Fruit fly (Drosophila melanogaster): ENCODE data around the gene CG9853.

CG9853 gene

DNA sequence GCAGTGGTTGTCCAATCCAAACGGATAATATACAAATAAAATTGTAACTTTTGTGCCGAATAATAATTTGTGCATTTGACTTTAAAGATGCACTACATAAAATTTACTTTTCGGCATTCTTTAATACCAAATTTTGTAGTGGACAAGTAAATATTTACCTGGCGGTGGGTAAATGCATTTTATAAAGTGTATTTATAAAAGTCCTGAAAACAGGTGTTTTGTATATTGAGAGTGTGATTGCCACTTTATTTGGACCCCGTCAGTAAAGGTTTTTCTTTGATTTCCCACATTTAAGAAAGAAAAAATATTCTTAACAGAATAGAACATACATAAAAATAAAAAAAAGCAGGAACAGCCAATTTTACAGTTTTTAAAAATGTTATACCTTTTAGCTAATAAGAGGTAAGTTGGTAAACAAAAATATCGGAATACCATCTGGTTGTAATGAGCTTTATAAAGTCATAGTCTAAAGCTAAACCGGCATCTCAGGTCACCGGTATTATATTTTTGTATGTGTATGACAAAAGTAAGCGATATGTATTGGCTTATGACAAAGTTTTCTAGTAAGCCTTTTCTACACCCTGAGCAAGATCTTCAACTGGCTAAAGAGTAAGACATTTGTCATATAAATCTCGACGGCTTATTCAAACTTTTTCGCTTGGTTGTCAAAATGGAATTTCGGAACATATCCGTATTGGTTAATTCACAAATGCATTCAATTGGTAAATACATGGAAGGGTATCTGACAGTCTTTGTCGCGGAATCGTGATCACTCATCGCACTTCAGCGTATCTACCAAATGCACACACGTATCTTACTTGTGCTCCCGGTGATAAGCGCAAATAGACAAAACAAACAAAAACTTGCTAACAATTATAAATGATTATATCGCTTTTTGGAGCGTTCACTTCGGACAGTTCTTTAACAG is 6.9 kb downstream of the CG9853 start:
- peak; percentile 89 for TF ChIP-seq rn (GFP tag; IDR thresholded peaks at IDR 0.05)
- TF ChIP-seq EcR (GFP tag; optimal IDR thresholded peaks at IDR 0.05) = peak; percentile 6
- peak; percentile 97 for TF ChIP-seq Pif1B (GFP tag; optimal IDR thresholded peaks at IDR 0.05)
- TF ChIP-seq CG17806 (tag; optimal IDR thresholded peaks at IDR 0.05) = peak; percentile 88
- peak; percentile 84 for TF ChIP-seq CG15710 (tag; optimal IDR thresholded peaks at IDR 0.05)
- peak; percentile 70 for TF ChIP-seq D1 (tag; optimal IDR thresholded peaks at IDR 0.05)
- peak; percentile 94 for TF ChIP-seq CG12605 (GFP tag; IDR thresholded peaks at IDR 0.05)
- TF ChIP-seq CG34367 (tag; optimal IDR thresholded peaks at IDR 0.05) = peak; percentile 85
- peak; percentile 94 for TF ChIP-seq Pif1A (GFP tag; optimal IDR thresholded peaks at IDR 0.05)
- peak; percentile 82 for TF ChIP-seq gl (tag; optimal IDR thresholded peaks at IDR 0.05)
- peak; percentile 97 for TF ChIP-seq Ets98B (GFP tag; IDR thresholded peaks at IDR 0.05)
- TF ChIP-seq CG14655 (GFP tag; optimal IDR thresholded peaks at IDR 0.05) = peak; percentile 94
- TF ChIP-seq CG8301 (tag; optimal IDR thresholded peaks at IDR 0.05) = peak; percentile 97
- TF ChIP-seq CG9948 (tag; optimal IDR thresholded peaks at IDR 0.05) = peak; percentile 91
- TF ChIP-seq CG4496 (GFP tag; IDR thresholded peaks at IDR 0.05) = peak; percentile 97
- TF ChIP-seq CG13204 (GFP tag; optimal IDR thresholded peaks at IDR 0.05) = no peak
- peak; percentile 97; the same call in 2 of the 3 replicates for TF ChIP-seq fd96Ca (GFP tag; IDR thresholded peaks at IDR 0.05)
- TF ChIP-seq Snoo (tag; optimal IDR thresholded peaks at IDR 0.05) = peak; percentile 88
- peak; percentile 95 for TF ChIP-seq CG32121 (GFP tag; IDR thresholded peaks at IDR 0.05)
- TF ChIP-seq CG8159 (tag; optimal IDR thresholded peaks at IDR 0.05) = peak; percentile 87
- peak; percentile 84 for TF ChIP-seq CG10348 (GFP tag; IDR thresholded peaks at IDR 0.05)

DNA sequence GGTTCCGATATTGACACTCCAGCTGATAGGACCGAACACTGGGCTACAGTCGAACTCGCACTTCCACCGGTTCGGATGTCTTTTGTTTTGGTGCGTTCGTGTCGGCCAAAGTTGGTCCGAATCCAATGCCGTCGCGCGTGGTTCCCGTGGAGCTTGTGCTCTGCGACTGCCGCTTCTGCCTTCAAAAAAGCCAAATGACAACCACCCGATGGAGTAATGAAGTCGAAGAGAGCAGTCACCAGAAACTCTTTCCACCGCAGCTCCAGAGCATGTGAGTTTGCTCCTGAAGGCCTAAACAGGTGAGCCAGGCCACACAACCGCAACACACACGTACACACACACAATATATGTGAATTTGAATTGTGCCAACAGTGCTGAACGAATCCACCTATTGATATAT is 7.7 kb downstream of the CG9853 start, which contains the start of gene CG34112:
Gene CG34112 (minus strand): TSS at position 143 of the 400 bp plus-strand sequence.
- TF ChIP-seq CG4496 (GFP tag; IDR thresholded peaks at IDR 0.05) = 0 out of 3 replicates have a peak, but pooled peaks have one; percentile 37
- TF ChIP-seq CG8159 (tag; optimal IDR thresholded peaks at IDR 0.05) = no peak
- TF ChIP-seq CG32121 (GFP tag; IDR thresholded peaks at IDR 0.05) = no peak
- no peak for TF ChIP-seq Snoo (tag; optimal IDR thresholded peaks at IDR 0.05)
- TF ChIP-seq CG13204 (GFP tag; optimal IDR thresholded peaks at IDR 0.05) = no peak
- no peak for TF ChIP-seq gl (tag; optimal IDR thresholded peaks at IDR 0.05)
- TF ChIP-seq CG12605 (GFP tag; IDR thresholded peaks at IDR 0.05) = 0 out of 2 replicates have a peak, but pooled peaks have one; percentile 16
- TF ChIP-seq rn (GFP tag; IDR thresholded peaks at IDR 0.05) = no peak
- TF ChIP-seq CG10348 (GFP tag; IDR thresholded peaks at IDR 0.05) = no peak
- 0 out of 2 replicates have a peak, but pooled peaks have one; percentile 23 for TF ChIP-seq Ets98B (GFP tag; IDR thresholded peaks at IDR 0.05)

DNA sequence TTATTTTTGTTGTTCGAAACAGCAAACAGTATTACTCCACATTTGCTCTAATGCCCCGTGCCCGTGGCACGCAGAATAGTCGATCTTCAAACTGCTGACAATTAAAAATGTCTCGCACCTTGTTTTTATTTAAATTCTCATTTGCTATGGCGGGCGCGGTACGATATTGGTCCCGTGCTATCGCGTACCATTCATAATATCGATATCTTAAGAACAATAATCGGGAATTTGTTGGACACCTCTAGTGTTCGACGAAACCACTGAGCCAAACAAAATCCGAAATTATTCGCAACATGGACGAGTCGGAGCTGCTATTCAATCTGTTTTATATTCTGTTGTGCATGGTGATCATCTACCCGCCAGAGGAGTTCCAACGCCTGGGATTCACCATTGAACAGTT is 11.7 kb downstream of the CG9853 start, which contains the start of gene CG14646:
Gene CG14646 (plus strand): TSS at position 234 of the 400 bp plus-strand sequence.
- TF ChIP-seq CG4496 (GFP tag; IDR thresholded peaks at IDR 0.05) (peak; percentile 12; the same call in 1 of the 3 replicates), fd96Ca (GFP tag; IDR thresholded peaks at IDR 0.05) (no peak)

DNA sequence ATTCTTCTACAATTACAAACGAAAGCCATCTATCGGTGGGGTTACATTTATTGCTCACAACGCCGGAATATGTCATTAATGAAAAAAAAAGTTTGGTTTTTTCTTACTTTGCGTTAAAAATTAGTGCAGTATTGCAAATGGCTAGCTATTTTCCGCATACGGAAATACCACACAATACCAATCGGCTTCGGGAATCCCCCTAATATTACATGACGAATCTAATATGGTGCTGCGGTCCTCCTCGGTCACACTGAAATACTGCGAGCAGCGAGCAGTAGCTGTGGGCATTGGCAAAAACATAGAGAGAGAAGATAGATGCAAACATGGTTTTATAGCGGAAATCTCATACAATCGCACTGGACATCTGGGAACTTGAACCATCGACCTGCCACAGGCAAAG is 14.3 kb downstream of the CG9853 start, which contains the start of gene tub:
Gene tub (plus strand): TSS at position 253 of the 400 bp plus-strand sequence.
- TF ChIP-seq Snoo (tag; optimal IDR thresholded peaks at IDR 0.05) (peak; percentile 24), CG34367 (tag; optimal IDR thresholded peaks at IDR 0.05) (peak; percentile 1), CG8159 (tag; optimal IDR thresholded peaks at IDR 0.05) (no peak), CG4496 (GFP tag; IDR thresholded peaks at IDR 0.05) (peak; percentile 29; the same call in 1 of the 3 replicates), CG15710 (tag; optimal IDR thresholded peaks at IDR 0.05) (peak; percentile 16), CG32121 (GFP tag; IDR thresholded peaks at IDR 0.05) (peak; percentile 29), EcR (GFP tag; optimal IDR thresholded peaks at IDR 0.05) (peak; percentile 8), Ets98B (GFP tag; IDR thresholded peaks at IDR 0.05) (peak; percentile 15; the same call in 1 of the 2 replicates), D1 (tag; optimal IDR thresholded peaks at IDR 0.05) (no peak)

DNA sequence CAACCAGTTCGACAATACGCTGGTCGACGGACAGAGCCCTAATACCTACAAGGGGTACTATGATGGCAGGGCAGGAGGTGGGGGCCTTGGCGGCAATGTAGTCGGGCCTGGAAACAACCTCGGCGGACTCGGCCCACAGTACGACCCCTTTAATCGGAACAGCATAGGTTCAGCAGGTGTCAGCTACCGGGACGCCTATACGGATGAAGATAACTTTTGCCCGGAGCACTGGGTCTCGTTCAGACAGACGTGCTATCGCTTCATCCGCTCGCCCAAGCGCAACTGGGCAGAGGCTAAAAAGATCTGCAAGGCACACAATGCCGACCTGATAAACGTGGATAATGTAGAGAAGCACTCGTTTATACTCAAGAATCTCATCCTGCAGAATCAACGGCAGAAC is 19.7 kb downstream of the CG9853 start:
- no peak for TF ChIP-seq CG34367 (tag; optimal IDR thresholded peaks at IDR 0.05)
- no peak for TF ChIP-seq CG10348 (GFP tag; IDR thresholded peaks at IDR 0.05)
- no peak for TF ChIP-seq CG15710 (tag; optimal IDR thresholded peaks at IDR 0.05)
- TF ChIP-seq Pif1B (GFP tag; optimal IDR thresholded peaks at IDR 0.05) = no peak
- no peak for TF ChIP-seq CG8301 (tag; optimal IDR thresholded peaks at IDR 0.05)
- TF ChIP-seq CG12605 (GFP tag; IDR thresholded peaks at IDR 0.05) = no peak
- TF ChIP-seq gl (tag; optimal IDR thresholded peaks at IDR 0.05) = no peak
- no peak for TF ChIP-seq Ets98B (GFP tag; IDR thresholded peaks at IDR 0.05)
- no peak for TF ChIP-seq CG8159 (tag; optimal IDR thresholded peaks at IDR 0.05)
- TF ChIP-seq Snoo (tag; optimal IDR thresholded peaks at IDR 0.05) = no peak
- no peak for TF ChIP-seq CG4496 (GFP tag; IDR thresholded peaks at IDR 0.05)
- TF ChIP-seq fd96Ca (GFP tag; IDR thresholded peaks at IDR 0.05) = no peak
- TF ChIP-seq rn (GFP tag; IDR thresholded peaks at IDR 0.05) = no peak
- TF ChIP-seq EcR (GFP tag; optimal IDR thresholded peaks at IDR 0.05) = no peak

Measured in whole organism, pupa.